Fruit fly (Drosophila melanogaster) whole organism, prepupa: ENCODE data around the gene lectin-30A.

Experiments
- CG11762 ChIP-seq: fragments of 200-800 bp; sonication (Bioruptor generic); optimal IDR thresholded peaks from 3 replicates; lab custom pipeline; 2016; ENCODE audit warnings: missing biosample characterization, missing genetic modification characterization; ENCODE audit not compliant: insufficient read depth
- CG6276 ChIP-seq: fragments of 200-800 bp; sonication (Bioruptor generic); optimal IDR thresholded peaks from 2 replicates; lab custom pipeline; 2017; ENCODE audit warnings: missing biosample characterization, mild to moderate bottlenecking, missing genetic modification characterization
- CG6808 ChIP-seq: fragments of 200-800 bp; sonication (Bioruptor generic); optimal IDR thresholded peaks from 3 replicates; lab custom pipeline; 2017; ENCODE audit warnings: missing biosample characterization, missing genetic modification characterization, mild to moderate bottlenecking, moderate library complexity, missing genetic modification reagents
- Eip75B ChIP-seq: fragments of 200-800 bp; sonication (Bioruptor generic); optimal IDR thresholded peaks from 3 replicates; lab custom pipeline; 2016; ENCODE audit warnings: missing biosample characterization, missing genetic modification characterization
- Eip93F ChIP-seq: fragments of 200-800 bp; sonication (Bioruptor generic); optimal IDR thresholded peaks from 2 replicates; lab custom pipeline; 2016; ENCODE audit warnings: missing biosample characterization, mild to moderate bottlenecking, missing genetic modification characterization
- Gug ChIP-seq: fragments of 200-800 bp; sonication (Bioruptor generic); IDR thresholded peaks from 2 replicates; pipeline ENCODE4 v1.3.6; 2022; ENCODE audit warnings: missing biosample characterization, missing genetic modification characterization
- Hr4 ChIP-seq: fragments of 200-800 bp; sonication (Bioruptor generic); optimal IDR thresholded peaks from 3 replicates; lab custom pipeline; 2016; ENCODE audit warnings: missing biosample characterization, missing genetic modification characterization
- Met ChIP-seq: fragments of 200-800 bp; sonication (Bioruptor generic); optimal IDR thresholded peaks from 3 replicates; lab custom pipeline; 2016; ENCODE audit warnings: missing biosample characterization, missing genetic modification characterization
- Sox102F ChIP-seq: fragments of 200-800 bp; sonication (Bioruptor generic); optimal IDR thresholded peaks from 2 replicates; lab custom pipeline; 2016; ENCODE audit warnings: missing biosample characterization, mild to moderate bottlenecking, missing genetic modification characterization
- esn ChIP-seq: fragments of 200-800 bp; sonication (Bioruptor generic); optimal IDR thresholded peaks from 2 replicates; lab custom pipeline; 2016; ENCODE audit warnings: missing biosample characterization, mild to moderate bottlenecking, missing genetic modification characterization, moderate library complexity
- fkh ChIP-seq: fragments of 200-800 bp; sonication (Bioruptor generic); optimal IDR thresholded peaks from 3 replicates; lab custom pipeline; 2017; ENCODE audit warnings: missing biosample characterization, mild to moderate bottlenecking, missing genetic modification characterization, moderate library complexity
- net ChIP-seq: fragments of 200-800 bp; sonication (Bioruptor generic); optimal IDR thresholded peaks from 3 replicates; lab custom pipeline; 2016; ENCODE audit warnings: missing biosample characterization, missing genetic modification characterization
- salr ChIP-seq, 2 experiments: fragments of 200-800 bp; sonication (Bioruptor generic); optimal IDR thresholded peaks; 3 replicates each; lab custom pipeline; 2016 to 2018; ENCODE audit warnings: missing biosample characterization in 2 of 2, missing genetic modification characterization in 2 of 2, mild to moderate bottlenecking in 1 of 2
- topi ChIP-seq: fragments of 200-800 bp; sonication (Bioruptor generic); optimal IDR thresholded peaks from 3 replicates; lab custom pipeline; 2016; ENCODE audit warnings: missing biosample characterization, missing genetic modification characterization

DNA sequence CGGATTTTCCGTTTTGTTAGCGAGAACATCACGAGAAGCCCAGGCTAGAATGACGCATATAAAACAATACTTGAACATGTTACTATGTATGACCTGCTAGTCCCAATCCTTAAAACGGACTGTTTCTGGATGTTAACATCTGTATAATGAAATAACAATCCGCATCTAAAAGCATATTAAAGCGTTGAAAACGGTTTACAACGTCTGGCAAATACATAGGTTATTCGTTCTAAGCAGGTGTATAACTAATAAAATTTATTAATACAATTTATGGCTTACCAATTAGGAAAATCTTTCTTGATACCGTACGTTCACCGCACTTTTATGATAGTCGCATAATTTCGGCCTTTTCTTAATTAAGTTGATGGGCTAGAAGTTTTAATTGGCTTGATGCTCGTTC is at the start of gene lectin-30A:
- no peak for TF ChIP-seq salr (GFP tag; optimal IDR thresholded peaks at IDR 0.05; lab: Kevin White, UChicago)
- no peak for TF ChIP-seq fkh (GFP tag; lab: Kevin White, UChicago)
- no peak for TF ChIP-seq Met
- TF ChIP-seq Eip75B (GFP tag; lab: Kevin White, UChicago), result no peak
- TF ChIP-seq CG11762, result no peak
- TF ChIP-seq Sox102F (GFP tag; lab: Kevin White, UChicago), result no peak
- no peak for TF ChIP-seq net
- TF ChIP-seq Gug, result no peak
- no peak for TF ChIP-seq Hr4 (GFP tag; lab: Kevin White, UChicago)
- no peak for TF ChIP-seq esn
- no peak for TF ChIP-seq CG6276
- no peak for TF ChIP-seq Eip93F
- TF ChIP-seq CG6808 (GFP tag; lab: Kevin White, UChicago), result no peak
- TF ChIP-seq topi (GFP tag; lab: Kevin White, UChicago), result no peak
